Worm (Caenorhabditis elegans) whole organism, L4 larva: ENCODE measurements around the gene egl-19.

Experiments
- R02D3.7 ChIP-seq: fragments of 150-350 bp; sonication (generic microtip); optimal IDR thresholded peaks from 3 replicates; lab custom pipeline; 2014; ENCODE audit warnings: missing biosample characterization, missing genetic modification characterization
- Y105C5A.15 ChIP-seq: fragments of 200-800 bp; sonication (Bioruptor generic); IDR thresholded peaks from 2 replicates; pipeline ENCODE4 v1.3.6; 2022; ENCODE audit warnings: missing genetic modification characterization, missing compliant biosample characterization
- lin-13 ChIP-seq: fragments of 150-350 bp; optimal IDR thresholded peaks from 2 replicates; lab custom pipeline; 2014; ENCODE audit warnings: missing biosample characterization, missing genetic modification reagents, missing genetic modification characterization
- mdt-29 ChIP-seq: fragments of 200-800 bp; sonication (Bioruptor generic); IDR thresholded peaks from 2 replicates; pipeline ENCODE4 v1.3.6; 2022; ENCODE audit warnings: missing genetic modification reagents, missing genetic modification characterization, missing compliant biosample characterization
- mxl-2 ChIP-seq: fragments of 200-800 bp; sonication (Bioruptor generic); conservative IDR thresholded peaks from 2 replicates; pipeline ENCODE4 v1.3.6; 2022; ENCODE audit warnings: missing genetic modification reagents, missing genetic modification characterization, missing compliant biosample characterization
- nhr-11 ChIP-seq: fragments of 150-350 bp; optimal IDR thresholded peaks from 2 replicates; lab custom pipeline; 2014; ENCODE audit warnings: missing biosample characterization, missing genetic modification characterization
- nhr-25 ChIP-seq: sonication (generic microtip); optimal IDR thresholded peaks from 2 replicates; lab custom pipeline; 2017; ENCODE audit warnings: missing genetic modification characterization, mild to moderate bottlenecking, missing compliant biosample characterization, antibody characterized with exemption, moderate library complexity, borderline replicate concordance; ENCODE audit not compliant: insufficient read depth
- unc-62 ChIP-seq, 3 experiments: fragments of 150-350 bp in 1 of 3; sonication (generic microtip); optimal IDR thresholded peaks in 2 of 3; peaks in 1 of 3; 1 replicate in 1 of 3; 2 replicates in 2 of 3; lab custom pipeline; 2014 to 2017; ENCODE audit warnings: missing biosample characterization in 3 of 3, missing genetic modification characterization in 3 of 3, missing genetic modification reagents in 3 of 3, missing genotype in 1 of 3
- zfp-2 ChIP-seq: sonication (generic microtip); optimal IDR thresholded peaks from 2 replicates; lab custom pipeline; 2016; ENCODE audit warnings: mild to moderate bottlenecking, missing genetic modification characterization, missing compliant biosample characterization

ce11 chrIV:7418818-7419217 is 13.4 kb downstream of the egl-19 start, which contains the start of gene B0496.6:
- TF ChIP-seq R02D3.7 (tag; lab: Kevin White, UChicago) (no peak), mxl-2 (GFP tag; lab: Robert Waterston, UW) (no peak), Y105C5A.15 (GFP tag; lab: Robert Waterston, UW) (no peak), zfp-2 (tag; lab: Kevin White, UChicago) (no peak), nhr-11 (tag; lab: Kevin White, UChicago) (no peak), unc-62 (GFP tag; optimal IDR thresholded peaks at IDR 0.05 in 1 of 2; lab: Kevin White, UChicago) (no peak), unc-62 (tag; optimal IDR thresholded peaks at IDR 0.05; lab: Kevin White, UChicago) (no peak), nhr-25 (no peak), mdt-29 (GFP tag; lab: Robert Waterston, UW) (no peak), lin-13 (no peak)
